Fruit fly (Drosophila melanogaster): ENCODE measurements around the gene Spp.

Spp gene

dm6 chr2L:559770-560567, 15.5 kb upstream of the Spp start, which contains the start of gene rempA (continued):
- peak; percentile 45; the same call in 1 of the 2 replicates for TF ChIP-seq inv (GFP tag; IDR thresholded peaks at IDR 0.05; ENCODE audit: partially characterized antibody)
- no peak for TF ChIP-seq otp (GFP tag; IDR thresholded peaks at IDR 0.05)
- no peak for TF ChIP-seq Atf-2 (GFP tag; optimal IDR thresholded peaks at IDR 0.05)
- no peak for TF ChIP-seq trem (tag; optimal IDR thresholded peaks at IDR 0.05)
- no peak for TF ChIP-seq MTF-1 (GFP tag; optimal IDR thresholded peaks at IDR 0.05; ENCODE audit: borderline replicate concordance)
- TF ChIP-seq CG17912 (GFP tag; optimal IDR thresholded peaks at IDR 0.05), result no peak
- TF ChIP-seq CG12155 (GFP tag; optimal IDR thresholded peaks at IDR 0.05), result no peak
- TF ChIP-seq sens (GFP tag), result no peak
- no peak for TF ChIP-seq CG33213 (GFP tag; optimal IDR thresholded peaks at IDR 0.05)
- TF ChIP-seq Taf1 (GFP tag; IDR thresholded peaks at IDR 0.05), result no peak
- TF ChIP-seq nerfin-1 (tag; optimal IDR thresholded peaks at IDR 0.05), result no peak
- TF ChIP-seq pnt (GFP tag; optimal IDR thresholded peaks at IDR 0.05), result no peak
- no peak for TF ChIP-seq CG10979 (tag; optimal IDR thresholded peaks at IDR 0.05)
- TF ChIP-seq CG1647 (GFP tag; optimal IDR thresholded peaks at IDR 0.05), result no peak
- no peak for TF ChIP-seq Awh (GFP tag; IDR thresholded peaks at IDR 0.05)
- TF ChIP-seq fd3F (GFP tag; optimal IDR thresholded peaks at IDR 0.05), result no peak
- TF ChIP-seq kni (GFP tag; optimal IDR thresholded peaks at IDR 0.05), result no peak
- TF ChIP-seq zen (tag; optimal IDR thresholded peaks at IDR 0.05), result no peak
- TF ChIP-seq CG4360 (GFP tag; IDR thresholded peaks at IDR 0.05), result no peak
- TF ChIP-seq CG11504 (tag; optimal IDR thresholded peaks at IDR 0.05), result no peak
- no peak for TF ChIP-seq CG12391 (tag; optimal IDR thresholded peaks at IDR 0.05)
- TF ChIP-seq CG3838 (GFP tag; optimal IDR thresholded peaks at IDR 0.05), result no peak
- no peak for TF ChIP-seq Hr51 (GFP tag; optimal IDR thresholded peaks at IDR 0.05)
- no peak for TF ChIP-seq CG11560 (tag; IDR thresholded peaks at IDR 0.05)
- TF ChIP-seq CG17568 (GFP tag; optimal IDR thresholded peaks at IDR 0.05), result no peak
- TF ChIP-seq CG4854 (GFP tag; optimal IDR thresholded peaks at IDR 0.05), result no peak
- TF ChIP-seq zfh2 (GFP tag; optimal IDR thresholded peaks at IDR 0.05), result no peak
- TF ChIP-seq BtbVII (GFP tag; optimal IDR thresholded peaks at IDR 0.05), result no peak
- no peak for TF ChIP-seq CG18619 (GFP tag; optimal IDR thresholded peaks at IDR 0.05)
- no peak for TF ChIP-seq Ets97D (GFP tag; optimal IDR thresholded peaks at IDR 0.05)
- peak; percentile 91 for TF ChIP-seq Dp (GFP tag; optimal IDR thresholded peaks at IDR 0.05)
- no peak for TF ChIP-seq Max (GFP tag; optimal IDR thresholded peaks at IDR 0.05)
- no peak for TF ChIP-seq CG1832 (GFP tag; optimal IDR thresholded peaks at IDR 0.05)
- no peak for TF ChIP-seq tio (GFP tag; optimal IDR thresholded peaks at IDR 0.05)
- no peak for TF ChIP-seq Ravus (GFP tag; IDR thresholded peaks at IDR 0.05)
- TF ChIP-seq bsh (GFP tag; optimal IDR thresholded peaks at IDR 0.05), result no peak
- no peak; the same call in 1 of the 2 replicates for TF ChIP-seq nerfin-2 (GFP tag; IDR thresholded peaks at IDR 0.05; ENCODE audit: partially characterized antibody)
- peak; percentile 72 for TF ChIP-seq Sry-β (GFP tag; optimal IDR thresholded peaks at IDR 0.05)
- TF ChIP-seq Hey (tag; optimal IDR thresholded peaks at IDR 0.05), result no peak
- no peak for TF ChIP-seq CG15011 (GFP tag; optimal IDR thresholded peaks at IDR 0.05)
- no peak for TF ChIP-seq CG5245 (GFP tag; optimal IDR thresholded peaks at IDR 0.05)
- TF ChIP-seq CG15269 (tag; optimal IDR thresholded peaks at IDR 0.05), result no peak
- TF ChIP-seq CG10462 (GFP tag; optimal IDR thresholded peaks at IDR 0.05), result no peak
- TF ChIP-seq Hand (GFP tag; optimal IDR thresholded peaks at IDR 0.05), result no peak
- TF ChIP-seq CG14710 (tag; optimal IDR thresholded peaks at IDR 0.05), result no peak
- TF ChIP-seq D19A (tag; optimal IDR thresholded peaks at IDR 0.05), result no peak
- no peak for TF ChIP-seq Mes4 (GFP tag; optimal IDR thresholded peaks at IDR 0.05)
- TF ChIP-seq CG15601 (tag; optimal IDR thresholded peaks at IDR 0.05), result no peak
- TF ChIP-seq Xbp1 (GFP tag; optimal IDR thresholded peaks at IDR 0.05), result no peak

All from whole organism, embryonic.